Fruit fly (Drosophila melanogaster): ENCODE results near the gene Oli.

The Oli gene

dm6 chr2L:17589115-17589514 lies at the start of gene Oli:
TSS of gene Oli (plus strand) at chr2L:17589184.
- TF ChIP-seq Hr83 (GFP tag; optimal IDR thresholded peaks at IDR 0.05; ENCODE audit: poor library complexity, severe bottlenecking) (no peak), CG9705 (GFP tag; optimal IDR thresholded peaks at IDR 0.05) (no peak), dmrt93B (GFP tag; optimal IDR thresholded peaks at IDR 0.05) (no peak), Dif (GFP tag; optimal IDR thresholded peaks at IDR 0.05; ENCODE audit: partially characterized antibody) (no peak), fru (GFP tag; optimal IDR thresholded peaks at IDR 0.05) (no peak), Dfd (GFP tag; optimal IDR thresholded peaks at IDR 0.05) (no peak), foxo (GFP tag; optimal IDR thresholded peaks at IDR 0.05) (no peak), Hnf4 (GFP tag; optimal IDR thresholded peaks at IDR 0.05) (no peak), pan (optimal IDR thresholded peaks at IDR 0.05) (no peak)

dm6 chr2L:17541106-17541505 lies 47.9 kb upstream of the Oli start:
- TF ChIP-seq dsf (GFP tag; optimal IDR thresholded peaks at IDR 0.05; ENCODE audit: borderline replicate concordance), result no peak
- TF ChIP-seq Rel (GFP tag; optimal IDR thresholded peaks at IDR 0.05), result no peak
- TF ChIP-seq Rel (tag; optimal IDR thresholded peaks at IDR 0.05), result no peak
- TF ChIP-seq pan (optimal IDR thresholded peaks at IDR 0.05), result no peak
- no peak for TF ChIP-seq ey (GFP tag; optimal IDR thresholded peaks at IDR 0.05)
- TF ChIP-seq sv (GFP tag; optimal IDR thresholded peaks at IDR 0.05), result no peak
- no peak for TF ChIP-seq br (GFP tag; optimal IDR thresholded peaks at IDR 0.05)
- no peak for TF ChIP-seq usp (GFP tag; optimal IDR thresholded peaks at IDR 0.05)
- no peak for TF ChIP-seq Abd-B (GFP tag; optimal IDR thresholded peaks at IDR 0.05)

DNA sequence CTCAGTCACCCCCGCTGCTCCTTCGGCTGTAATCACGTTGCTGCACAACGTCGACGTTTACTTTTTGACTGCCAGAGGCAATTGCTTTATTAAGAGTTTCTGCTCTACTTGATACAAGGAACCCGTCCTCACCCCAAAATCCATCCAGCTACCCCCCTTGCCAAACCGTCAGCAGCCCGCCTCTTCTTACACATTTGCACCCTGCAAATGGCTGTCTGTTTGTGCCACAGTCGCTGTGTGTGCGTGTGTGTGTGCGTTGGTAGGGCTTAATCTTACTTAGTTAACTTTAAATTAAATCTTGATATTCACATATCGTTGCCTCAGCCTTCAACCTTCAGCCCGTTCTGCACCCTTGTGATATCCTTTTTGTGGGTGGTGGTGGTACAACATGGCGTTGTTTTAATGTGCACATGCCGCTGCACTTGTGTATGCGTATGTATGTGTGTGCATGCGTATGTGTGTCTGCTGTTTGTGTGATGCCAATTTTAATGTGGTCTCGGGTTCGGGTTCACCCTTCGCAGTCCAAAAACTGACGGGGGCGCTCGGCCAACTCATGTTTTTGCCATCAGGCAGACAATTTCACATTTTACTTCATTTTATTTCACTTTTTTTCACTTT lies 46.2 kb upstream of the Oli start:
- TF ChIP-seq h (GFP tag; optimal IDR thresholded peaks at IDR 0.05), result no peak
- TF ChIP-seq jim (GFP tag; optimal IDR thresholded peaks at IDR 0.05), result no peak
- TF ChIP-seq usp (GFP tag; optimal IDR thresholded peaks at IDR 0.05), result no peak

- TF ChIP-seq rgr (GFP tag; optimal IDR thresholded peaks at IDR 0.05) (no peak), brk (GFP tag; optimal IDR thresholded peaks at IDR 0.05) (no peak), Dif (GFP tag; optimal IDR thresholded peaks at IDR 0.05; ENCODE audit: partially characterized antibody) (no peak), N (GFP tag; optimal IDR thresholded peaks at IDR 0.05) (no peak), sage (GFP tag; optimal IDR thresholded peaks at IDR 0.05) (no peak), Rel (GFP tag; optimal IDR thresholded peaks at IDR 0.05) (no peak), Rel (tag; optimal IDR thresholded peaks at IDR 0.05) (no peak), Hr78 (GFP tag; optimal IDR thresholded peaks at IDR 0.05) (no peak), woc (GFP tag; optimal IDR thresholded peaks at IDR 0.05) (no peak), CG32264 (GFP tag; optimal IDR thresholded peaks at IDR 0.05) (no peak), Hr83 (GFP tag; optimal IDR thresholded peaks at IDR 0.05; ENCODE audit: poor library complexity, severe bottlenecking) (no peak), sv (GFP tag; optimal IDR thresholded peaks at IDR 0.05) (no peak), lola (GFP tag; optimal IDR thresholded peaks at IDR 0.05) (no peak), Hnf4 (GFP tag; optimal IDR thresholded peaks at IDR 0.05) (no peak), Jra (GFP tag; optimal IDR thresholded peaks at IDR 0.05) (no peak)
Measured at dm6 chr2L:17555665-17556064, 33.3 kb upstream of the Oli start, which contains the start of gene CG7094. TSS of gene CG7094 (minus strand) at chr2L:17555765.

dm6 chr2L:17558111-17558773 lies 30.7 kb upstream of the Oli start:
- TF ChIP-seq HLH106 (tag; optimal IDR thresholded peaks at IDR 0.05) (peak; percentile 13), Dif (GFP tag; optimal IDR thresholded peaks at IDR 0.05; ENCODE audit: partially characterized antibody) (no peak), Sp1 (GFP tag; optimal IDR thresholded peaks at IDR 0.05) (peak; percentile 33)

dm6 chr2L:17559275-17559674 lies 29.7 kb upstream of the Oli start:
- TF ChIP-seq Hnf4 (GFP tag; optimal IDR thresholded peaks at IDR 0.05) (no peak), Dfd (GFP tag; optimal IDR thresholded peaks at IDR 0.05) (peak; percentile 18)
